Worm (Caenorhabditis elegans) whole organism, mixed stage, embryonic: ENCODE data around the gene T01C1.4.

ENCODE experiments used
- M03D4.4 ChIP-seq: sonication (generic microtip); optimal IDR thresholded peaks from 2 replicates; lab custom pipeline; 2017; ENCODE audit warnings: mild to moderate bottlenecking, missing genetic modification characterization, missing compliant biosample characterization
- drap-1 ChIP-seq: fragments of 200-800 bp; sonication (Bioruptor generic); optimal IDR thresholded peaks from 3 replicates; lab custom pipeline; 2018; ENCODE audit warnings: mild to moderate bottlenecking, missing genetic modification characterization, missing compliant biosample characterization
- elt-1 ChIP-seq: sonication (generic microtip); optimal IDR thresholded peaks from 2 replicates; lab custom pipeline; 2017; ENCODE audit warnings: missing genetic modification characterization, mild to moderate bottlenecking, missing compliant biosample characterization, antibody characterized with exemption, moderate library complexity, borderline replicate concordance; ENCODE audit not compliant: insufficient read depth
- hlh-1 ChIP-seq: fragments of 150-350 bp; optimal IDR thresholded peaks from 2 replicates; lab custom pipeline; 2014; ENCODE audit warnings: missing biosample characterization, missing genetic modification reagents, missing genetic modification characterization

DNA sequence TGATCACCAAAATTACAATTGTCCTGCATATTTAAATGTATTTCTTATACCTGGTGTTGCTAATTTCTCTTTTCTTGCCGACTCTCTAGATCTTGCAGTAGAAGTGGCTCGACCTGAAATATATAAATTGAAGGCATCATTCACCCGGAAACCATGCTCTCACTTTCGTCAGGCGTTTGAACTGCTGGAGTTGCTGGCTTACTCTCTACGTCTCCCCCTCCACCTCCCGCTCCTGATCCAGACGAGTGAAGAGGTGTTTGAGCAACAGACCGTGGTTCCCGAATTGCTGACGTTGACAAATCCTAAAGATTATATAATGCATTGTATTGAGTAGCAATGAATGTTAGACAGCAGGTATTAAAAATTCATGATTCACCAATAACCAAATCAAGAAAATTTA, 46.7 kb downstream of the T01C1.4 start:
- TF ChIP-seq elt-1 (tag; lab: Kevin White, UChicago): no peak
- TF ChIP-seq hlh-1 (tag; lab: Kevin White, UChicago): no peak
- no peak for TF ChIP-seq M03D4.4 (tag; lab: Kevin White, UChicago)
- TF ChIP-seq drap-1 (GFP tag; lab: Kevin White, UChicago): no peak
